Fruit fly (Drosophila melanogaster) whole organism, embryonic: ENCODE data around the gene AstA-R1.

ENCODE experiments used
- Adf1 ChIP-seq: fragments of 200-800 bp; sonication (Bioruptor generic); IDR thresholded peaks from 2 replicates; pipeline ENCODE4 v1.3.6; 2022; ENCODE audit warnings: missing biosample characterization, missing genetic modification characterization
- Bgb ChIP-seq: fragments of 200-800 bp; sonication (Bioruptor generic); IDR thresholded peaks from 2 replicates; pipeline ENCODE4 v1.3.6; 2022; ENCODE audit warnings: missing biosample characterization, missing genetic modification characterization; ENCODE audit not compliant: partially characterized antibody
- CG10321 ChIP-seq: fragments of 200-800 bp; sonication (Bioruptor generic); IDR thresholded peaks from 2 replicates; pipeline ENCODE4 v1.3.6; 2022; ENCODE audit warnings: missing biosample characterization, missing genetic modification characterization
- CG11398 ChIP-seq: fragments of 200-800 bp; sonication (Bioruptor generic); optimal IDR thresholded peaks from 2 replicates; lab custom pipeline; 2016; ENCODE audit warnings: missing biosample characterization, missing genetic modification characterization
- CG12071 ChIP-seq: fragments of 200-800 bp; sonication (Bioruptor generic); optimal IDR thresholded peaks from 3 replicates; lab custom pipeline; 2018; ENCODE audit warnings: missing biosample characterization, mild to moderate bottlenecking, missing genetic modification characterization
- CG12769 ChIP-seq: fragments of 200-800 bp; sonication (Bioruptor generic); optimal IDR thresholded peaks from 2 replicates; lab custom pipeline; 2019; ENCODE audit warnings: missing biosample characterization, mild to moderate bottlenecking, missing genetic modification characterization, moderate library complexity
- CG14860 ChIP-seq: fragments of 200-800 bp; sonication (Bioruptor generic); IDR thresholded peaks from 3 replicates; pipeline ENCODE4 v1.3.6; 2022; ENCODE audit warnings: missing biosample characterization, missing genetic modification characterization; ENCODE audit not compliant: partially characterized antibody
- CG1603 ChIP-seq: fragments of 200-800 bp; sonication (Bioruptor generic); optimal IDR thresholded peaks from 2 replicates; lab custom pipeline; 2019; ENCODE audit warnings: missing biosample characterization, mild to moderate bottlenecking, missing genetic modification characterization, moderate library complexity
- CG1832 ChIP-seq: fragments of 200-800 bp; sonication (Bioruptor generic); optimal IDR thresholded peaks from 2 replicates; lab custom pipeline; 2017; ENCODE audit warnings: missing biosample characterization, mild to moderate bottlenecking, missing genetic modification characterization, inconsistent platforms
- CG31388 ChIP-seq: fragments of 200-800 bp; sonication (Bioruptor generic); optimal IDR thresholded peaks from 2 replicates; lab custom pipeline; 2016; ENCODE audit warnings: missing biosample characterization, missing genetic modification characterization
- CG3163 ChIP-seq: fragments of 200-800 bp; sonication (Bioruptor generic); optimal IDR thresholded peaks from 3 replicates; lab custom pipeline; 2016; ENCODE audit warnings: missing biosample characterization, missing genetic modification characterization
- CG34224 ChIP-seq: fragments of 200-800 bp; sonication (Bioruptor generic); IDR thresholded peaks from 3 replicates; pipeline ENCODE4 v1.3.6; 2022; ENCODE audit warnings: missing biosample characterization, missing genetic modification characterization; ENCODE audit not compliant: partially characterized antibody
- CG4360 ChIP-seq: fragments of 200-800 bp; sonication (Bioruptor generic); IDR thresholded peaks from 2 replicates; pipeline ENCODE4 v1.3.6; 2022; ENCODE audit warnings: missing biosample characterization, missing genetic modification characterization
- CG7987 ChIP-seq: fragments of 200-800 bp; sonication (Bioruptor generic); optimal IDR thresholded peaks from 2 replicates; lab custom pipeline; 2018; ENCODE audit warnings: missing biosample characterization, mild to moderate bottlenecking, missing genetic modification characterization, moderate library complexity
- CG8089 ChIP-seq: fragments of 200-800 bp; sonication (Bioruptor generic); optimal IDR thresholded peaks from 3 replicates; lab custom pipeline; 2016; ENCODE audit warnings: missing biosample characterization, missing genetic modification characterization
- CG8290 ChIP-seq, 3 experiments: fragments of 200-800 bp; sonication (Bioruptor generic); optimal IDR thresholded peaks; 2 replicates each; lab custom pipeline; 2016 to 2019; ENCODE audit warnings: missing biosample characterization in 3 of 3, missing genetic modification characterization in 3 of 3, mild to moderate bottlenecking in 2 of 3, moderate library complexity in 1 of 3
- CG9797 ChIP-seq: fragments of 200-800 bp; sonication (Bioruptor generic); optimal IDR thresholded peaks from 3 replicates; lab custom pipeline; 2018; ENCODE audit warnings: missing biosample characterization, mild to moderate bottlenecking, missing genetic modification characterization
- Dbx ChIP-seq: fragments of 200-800 bp; sonication (Bioruptor generic); IDR thresholded peaks from 3 replicates; pipeline ENCODE4 v1.3.6; 2022; ENCODE audit warnings: missing biosample characterization, missing genetic modification characterization
- ERR ChIP-seq: fragments of 200-800 bp; sonication (Bioruptor generic); optimal IDR thresholded peaks from 2 replicates; lab custom pipeline; 2016; ENCODE audit warnings: missing biosample characterization, missing genetic modification characterization
- Hmr ChIP-seq: fragments of 200-800 bp; sonication (Bioruptor generic); optimal IDR thresholded peaks from 3 replicates; lab custom pipeline; 2017; ENCODE audit warnings: mild to moderate bottlenecking, missing biosample characterization, missing genetic modification reagents, missing genetic modification characterization
- Jarid2 ChIP-seq: fragments of 200-800 bp; sonication (Bioruptor generic); optimal IDR thresholded peaks from 3 replicates; lab custom pipeline; 2017; ENCODE audit warnings: mild to moderate bottlenecking, missing biosample characterization, missing genetic modification reagents, missing genetic modification characterization
- Med ChIP-seq: fragments of 200-800 bp; sonication (Bioruptor generic); peaks from one replicate; lab custom pipeline; 2016; ENCODE audit warnings: missing biosample characterization, missing genetic modification characterization, mild to moderate bottlenecking, inconsistent platforms, moderate library complexity
- Optix ChIP-seq: fragments of 200-800 bp; sonication (Bioruptor generic); IDR thresholded peaks from 3 replicates; pipeline ENCODE4 v1.3.6; 2022; ENCODE audit warnings: missing biosample characterization, missing genetic modification characterization
- Stat92E ChIP-seq, 3 experiments: fragments of >200 bp in 2 of 3; fragments of 200-800 bp in 1 of 3; sonication (Bioruptor generic) in 1 of 3; optimal IDR thresholded peaks; 2 replicates each; lab custom pipeline; 2017 to 2019; ENCODE audit warnings: missing biosample characterization in 3 of 3, missing genetic modification characterization in 3 of 3, mild to moderate bottlenecking in 1 of 3, moderate library complexity in 1 of 3
- TFAM ChIP-seq: fragments of 200-800 bp; sonication (Bioruptor generic); optimal IDR thresholded peaks from 2 replicates; lab custom pipeline; 2017; ENCODE audit warnings: missing biosample characterization, missing genetic modification characterization, inconsistent platforms
- Trl ChIP-seq, 3 experiments: fragments of >200 bp in 2 of 3; fragments of 200-800 bp in 1 of 3; sonication (Bioruptor generic) in 1 of 3; optimal IDR thresholded peaks; 2 replicates in 1 of 3; 3 replicates in 2 of 3; lab custom pipeline; 2016 to 2017; ENCODE audit warnings: missing biosample characterization in 1 of 3, missing genetic modification characterization in 1 of 3
- abd-A ChIP-seq: fragments of 200-800 bp; sonication (Bioruptor generic); optimal IDR thresholded peaks from 3 replicates; lab custom pipeline; 2019; ENCODE audit warnings: missing biosample characterization, mild to moderate bottlenecking, missing genetic modification characterization, moderate library complexity
- cad ChIP-seq: fragments of >200 bp; optimal IDR thresholded peaks from 2 replicates; lab custom pipeline; 2017; ENCODE audit warnings: missing biosample characterization, missing genetic modification characterization
- cg ChIP-seq: fragments of 200-800 bp; sonication (Bioruptor generic); optimal IDR thresholded peaks from 3 replicates; lab custom pipeline; 2019; ENCODE audit warnings: missing biosample characterization, mild to moderate bottlenecking, missing genetic modification characterization, moderate library complexity
- chinmo ChIP-seq: fragments of 200-800 bp; sonication (Bioruptor generic); IDR thresholded peaks from 4 replicates; pipeline ENCODE4 v1.3.6; 2022; ENCODE audit warnings: missing biosample characterization, missing genetic modification characterization; ENCODE audit not compliant: partially characterized antibody
- chn ChIP-seq: fragments of 200-800 bp; sonication (Bioruptor generic); optimal IDR thresholded peaks from 2 replicates; lab custom pipeline; 2016; ENCODE audit warnings: missing biosample characterization, missing genetic modification characterization
- ci ChIP-seq: fragments of 200-800 bp; sonication (Bioruptor generic); IDR thresholded peaks from 3 replicates; pipeline ENCODE4 v1.3.6; 2022; ENCODE audit warnings: missing biosample characterization, missing genetic modification characterization
- dmrt11E ChIP-seq: fragments of 200-800 bp; sonication (Bioruptor generic); optimal IDR thresholded peaks from 3 replicates; lab custom pipeline; 2018; ENCODE audit warnings: missing biosample characterization, mild to moderate bottlenecking, missing genetic modification characterization, moderate library complexity
- fd64A ChIP-seq: fragments of 200-800 bp; sonication (Bioruptor generic); optimal IDR thresholded peaks from 3 replicates; lab custom pipeline; 2018; ENCODE audit warnings: missing biosample characterization, mild to moderate bottlenecking, missing genetic modification characterization
- ftz-f1 ChIP-seq: fragments of 200-800 bp; sonication (Bioruptor generic); optimal IDR thresholded peaks from 2 replicates; lab custom pipeline; 2016; ENCODE audit warnings: missing biosample characterization, missing genetic modification characterization
- her ChIP-seq: fragments of 200-800 bp; sonication (Bioruptor generic); optimal IDR thresholded peaks from 2 replicates; lab custom pipeline; 2016; ENCODE audit warnings: missing biosample characterization, missing genetic modification characterization
- ken ChIP-seq: fragments of 200-800 bp; sonication (Bioruptor generic); IDR thresholded peaks from 3 replicates; pipeline ENCODE4 v1.3.6; 2022; ENCODE audit warnings: missing biosample characterization, missing genetic modification characterization
- klu ChIP-seq: fragments of 200-800 bp; sonication (Bioruptor generic); IDR thresholded peaks from 2 replicates; pipeline ENCODE4 v1.3.6; 2022; ENCODE audit warnings: missing biosample characterization, missing genetic modification characterization
- kni ChIP-seq: fragments of 200-800 bp; sonication (Bioruptor generic); optimal IDR thresholded peaks from 3 replicates; lab custom pipeline; 2017; ENCODE audit warnings: mild to moderate bottlenecking, missing biosample characterization, missing genetic modification reagents, missing genetic modification characterization
- mam ChIP-seq: fragments of 200-800 bp; sonication (Bioruptor generic); optimal IDR thresholded peaks from 3 replicates; lab custom pipeline; 2016; ENCODE audit warnings: missing biosample characterization, missing genetic modification characterization
- pros ChIP-seq: fragments of 200-800 bp; sonication (Bioruptor generic); optimal IDR thresholded peaks from 3 replicates; lab custom pipeline; 2019; ENCODE audit warnings: missing biosample characterization, mild to moderate bottlenecking, missing genetic modification characterization, moderate library complexity
- sens ChIP-seq: fragments of 200-800 bp; sonication (Bioruptor generic); peaks from one replicate; lab custom pipeline; 2016; ENCODE audit warnings: missing biosample characterization, missing genetic modification characterization
- sr ChIP-seq: fragments of 200-800 bp; sonication (Bioruptor generic); IDR thresholded peaks from 3 replicates; pipeline ENCODE4 v1.3.6; 2022; ENCODE audit warnings: missing biosample characterization, missing genetic modification characterization
- twi ChIP-seq: fragments of 200-800 bp; optimal IDR thresholded peaks from 2 replicates; lab custom pipeline; 2019; ENCODE audit warnings: missing biosample characterization, mild to moderate bottlenecking, missing genetic modification characterization, moderate library complexity
- vvl ChIP-seq: fragments of 200-800 bp; sonication (Bioruptor generic); IDR thresholded peaks from 2 replicates; pipeline ENCODE4 v1.3.6; 2022; ENCODE audit warnings: missing biosample characterization, missing genetic modification characterization
- yki ChIP-seq: fragments of >200 bp; optimal IDR thresholded peaks from 3 replicates; lab custom pipeline; 2018
- zen2 ChIP-seq: fragments of 200-800 bp; sonication (Bioruptor generic); IDR thresholded peaks from 3 replicates; pipeline ENCODE4 v1.3.6; 2022; ENCODE audit warnings: missing biosample characterization, missing genetic modification characterization; ENCODE audit not compliant: partially characterized antibody
- zfh1 ChIP-seq: fragments of 200-800 bp; sonication (Bioruptor generic); IDR thresholded peaks from 3 replicates; pipeline ENCODE4 v1.3.6; 2022; ENCODE audit warnings: missing biosample characterization, missing genetic modification characterization

The AstA-R1 gene

dm6 chrX:3677156-3677846 is 103.0 kb downstream of the AstA-R1 start:
- TF ChIP-seq CG10321 (peak; percentile 93), Jarid2 (GFP tag; lab: Kevin White, UChicago) (no peak), abd-A (tag; lab: Kevin White, UChicago) (peak; percentile 80), ERR (peak; percentile 44), zen2 (GFP tag; lab: Robert Waterston, UW) (0 out of 3 replicates have a peak, but pooled peaks have one; percentile 35), CG14860 (GFP tag; lab: Robert Waterston, UW) (no peak), sens (GFP tag; lab: Kevin White, UChicago) (peak; percentile 84), Stat92E (GFP tag; optimal IDR thresholded peaks at IDR 0.05; lab: Kevin White, UChicago) (peak in 1 of 3 experiments; percentile 4), klu (GFP tag; lab: Robert Waterston, UW) (peak; percentile 75), her (peak; percentile 2), pros (peak; percentile 63), CG12769 (tag; lab: Kevin White, UChicago) (peak; percentile 62), CG8089 (GFP tag; lab: Kevin White, UChicago) (no peak), ftz-f1 (GFP tag; lab: Kevin White, UChicago) (peak; percentile 62), CG1832 (GFP tag; lab: Kevin White, UChicago) (peak; percentile 81), CG8290 (GFP tag; optimal IDR thresholded peaks at IDR 0.05; lab: Kevin White, UChicago) (no peak), CG8290 (tag; optimal IDR thresholded peaks at IDR 0.05; lab: Kevin White, UChicago) (peak in 1 of 2 experiments; percentile 62), CG7987 (GFP tag; lab: Kevin White, UChicago) (peak; percentile 93), sr (GFP tag; lab: Robert Waterston, UW) (peak; percentile 99), Optix (GFP tag; lab: Robert Waterston, UW) (no peak), chn (GFP tag; lab: Kevin White, UChicago) (peak; percentile 42), kni (GFP tag; lab: Kevin White, UChicago) (peak; percentile 83), mam (GFP tag; lab: Kevin White, UChicago) (no peak), twi (tag; lab: Kevin White, UChicago) (no peak), Trl (optimal IDR thresholded peaks at IDR 0.05; lab: Kevin White, UChicago) (peak; percentile 93 to 94), Trl (GFP tag; optimal IDR thresholded peaks at IDR 0.05; lab: Kevin White, UChicago) (peak; percentile 13), Dbx (GFP tag; lab: Robert Waterston, UW) (no peak), Adf1 (GFP tag; lab: Robert Waterston, UW) (peak; percentile 61; the same call in 1 of the 2 replicates), Hmr (no peak), fd64A (GFP tag; lab: Kevin White, UChicago) (no peak), CG4360 (peak; percentile 39; the same call in 1 of the 2 replicates), cad (peak; percentile 39), CG34224 (GFP tag; lab: Robert Waterston, UW) (peak; percentile 23; the same call in 1 of the 3 replicates), CG3163 (GFP tag; lab: Kevin White, UChicago) (peak; percentile 98), ken (GFP tag; lab: Robert Waterston, UW) (no peak), dmrt11E (tag; lab: Kevin White, UChicago) (no peak), vvl (GFP tag; lab: Robert Waterston, UW) (no peak; the same call in 1 of the 2 replicates), CG31388 (GFP tag; lab: Kevin White, UChicago) (no peak), TFAM (no peak), CG11398 (GFP tag; lab: Kevin White, UChicago) (peak; percentile 8), yki (lab: Kevin White, UChicago) (peak; percentile 63), chinmo (GFP tag; lab: Robert Waterston, UW) (peak; percentile 97), Bgb (peak; percentile 32; the same call in 1 of the 2 replicates), Med (GFP tag; lab: Kevin White, UChicago) (peak; percentile 87), CG12071 (GFP tag; lab: Kevin White, UChicago) (peak; percentile 63), zfh1 (GFP tag; lab: Robert Waterston, UW) (no peak), CG1603 (peak; percentile 37), cg (GFP tag; lab: Kevin White, UChicago) (peak; percentile 70), ci (GFP tag; lab: Robert Waterston, UW) (peak; percentile 59; the same call in 2 of the 3 replicates), CG9797 (no peak)
